Worm (Caenorhabditis elegans) whole organism, mixed stage, embryonic: ENCODE results near the gene R09F10.1.

Source experiments
- elt-3 ChIP-seq: fragments of 150-350 bp; optimal IDR thresholded peaks from 2 replicates; lab custom pipeline; 2014; ENCODE audit warnings: missing biosample characterization, missing genetic modification characterization
- nhr-28 ChIP-seq: fragments of 150-350 bp; optimal IDR thresholded peaks from 2 replicates; lab custom pipeline; 2014; ENCODE audit warnings: missing biosample characterization, missing genetic modification characterization
- sem-2 ChIP-seq: fragments of 200-800 bp; sonication (Bioruptor generic); optimal IDR thresholded peaks from 2 replicates; lab custom pipeline; 2018; ENCODE audit warnings: mild to moderate bottlenecking, missing genetic modification characterization, missing compliant biosample characterization
- snpc-4 ChIP-seq: fragments of 150-350 bp; optimal IDR thresholded peaks from 2 replicates; lab custom pipeline; 2014; ENCODE audit warnings: missing biosample characterization, missing genetic modification characterization
- unc-62 ChIP-seq: fragments of 150-350 bp; optimal IDR thresholded peaks from 2 replicates; lab custom pipeline; 2014; ENCODE audit warnings: missing biosample characterization, missing genetic modification reagents, missing genetic modification characterization
- ztf-11 ChIP-seq: fragments of 150-350 bp; optimal IDR thresholded peaks from 2 replicates; lab custom pipeline; 2014; ENCODE audit warnings: missing biosample characterization, missing genetic modification characterization

- TF ChIP-seq nhr-28 (tag; lab: Kevin White, UChicago): no peak
- TF ChIP-seq unc-62 (GFP tag; lab: Kevin White, UChicago): no peak
- no peak for TF ChIP-seq snpc-4 (tag; lab: Kevin White, UChicago)
- no peak for TF ChIP-seq elt-3 (tag; lab: Kevin White, UChicago)
- TF ChIP-seq ztf-11: no peak
- no peak for TF ChIP-seq sem-2 (GFP tag; lab: Kevin White, UChicago)
These were observed 27.6 kb downstream of the R09F10.1 start, which contains the start of gene npr-28 for ce11 chrX:8350984-8351383.
